Fruit fly (Drosophila melanogaster): Measurements from ENCODE around the gene Grx1.
A peak's percentile ranks its signal among the peaks of the same experiment; 100 is the strongest.

Grx1 gene

dm6 chr3L:18822450-18823220 lies 46.4 kb upstream of the Grx1 start, which contains the start of gene Cat (continued):
- TF ChIP-seq CG12769 (tag; optimal IDR thresholded peaks at IDR 0.05) (no peak), CG11723 (GFP tag; optimal IDR thresholded peaks at IDR 0.05) (no peak), tna (GFP tag; IDR thresholded peaks at IDR 0.05; ENCODE audit: partially characterized antibody) (peak; percentile 60; the same call in 1 of the 2 replicates), CG7963 (GFP tag; IDR thresholded peaks at IDR 0.05; ENCODE audit: partially characterized antibody) (no peak; the same call in 2 of the 3 replicates), CG12942 (GFP tag; optimal IDR thresholded peaks at IDR 0.05) (no peak), al (GFP tag; IDR thresholded peaks at IDR 0.05) (no peak), gro (GFP tag; optimal IDR thresholded peaks at IDR 0.05) (peak; percentile 36), CG8290 (GFP tag; optimal IDR thresholded peaks at IDR 0.05) (peak; percentile 3), CG8290 (tag; optimal IDR thresholded peaks at IDR 0.05) (peak in 1 of 2 experiments; percentile 53), CG7786 (GFP tag; optimal IDR thresholded peaks at IDR 0.05) (no peak), Nf-YA (GFP tag; IDR thresholded peaks at IDR 0.05) (no peak), schlank (tag; optimal IDR thresholded peaks at IDR 0.05) (no peak), HLH4C (GFP tag; IDR thresholded peaks at IDR 0.05; ENCODE audit: partially characterized antibody) (peak; percentile 79), sima (GFP tag; optimal IDR thresholded peaks at IDR 0.05) (no peak), odd (GFP tag; optimal IDR thresholded peaks at IDR 0.05) (no peak), CG7987 (GFP tag; optimal IDR thresholded peaks at IDR 0.05) (peak; percentile 15), D (optimal IDR thresholded peaks at IDR 0.05) (peak; percentile 22), D (GFP tag; optimal IDR thresholded peaks at IDR 0.05) (no peak), Dbx (GFP tag; IDR thresholded peaks at IDR 0.05) (peak; percentile 67; the same call in 2 of the 3 replicates), sisA (GFP tag; IDR thresholded peaks at IDR 0.05) (no peak), Abd-B (GFP tag; optimal IDR thresholded peaks at IDR 0.05) (peak; percentile 78), pho (GFP tag; optimal IDR thresholded peaks at IDR 0.05) (no peak), Ptx1 (GFP tag; IDR thresholded peaks at IDR 0.05) (no peak), Nf-YB (GFP tag; optimal IDR thresholded peaks at IDR 0.05) (no peak), repo (GFP tag; optimal IDR thresholded peaks at IDR 0.05) (no peak), so (GFP tag; IDR thresholded peaks at IDR 0.05) (no peak), Hey (tag; optimal IDR thresholded peaks at IDR 0.05) (no peak), CG17186 (GFP tag; optimal IDR thresholded peaks at IDR 0.05) (peak; percentile 30), Elba2 (GFP tag; optimal IDR thresholded peaks at IDR 0.05) (peak; percentile 94), CG7556 (GFP tag; optimal IDR thresholded peaks at IDR 0.05) (peak; percentile 29), Dll (GFP tag; IDR thresholded peaks at IDR 0.05; ENCODE audit: partially characterized antibody) (peak; percentile 94), D19B (GFP tag; optimal IDR thresholded peaks at IDR 0.05) (no peak), Hr39 (optimal IDR thresholded peaks at IDR 0.05) (no peak), CG4424 (GFP tag; optimal IDR thresholded peaks at IDR 0.05) (peak; percentile 43), CG17912 (GFP tag; optimal IDR thresholded peaks at IDR 0.05) (peak; percentile 21), slou (GFP tag; optimal IDR thresholded peaks at IDR 0.05) (no peak), CG14860 (GFP tag; IDR thresholded peaks at IDR 0.05; ENCODE audit: partially characterized antibody) (no peak; the same call in 1 of the 3 replicates), CG8359 (GFP tag; optimal IDR thresholded peaks at IDR 0.05; ENCODE audit: borderline replicate concordance) (no peak), CG12659 (GFP tag; optimal IDR thresholded peaks at IDR 0.05) (peak; percentile 50), pnt (GFP tag; optimal IDR thresholded peaks at IDR 0.05) (no peak), CG13296 (GFP tag; optimal IDR thresholded peaks at IDR 0.05) (peak; percentile 10), row (GFP tag; IDR thresholded peaks at IDR 0.05) (peak; percentile 92), scrt (GFP tag; optimal IDR thresholded peaks at IDR 0.05) (peak; percentile 80), hbn (GFP tag; IDR thresholded peaks at IDR 0.05; ENCODE audit: partially characterized antibody) (peak; percentile 86), CG15073 (GFP tag; optimal IDR thresholded peaks at IDR 0.05) (no peak), nmo (GFP tag; optimal IDR thresholded peaks at IDR 0.05) (peak; percentile 45), CG6765 (GFP tag; optimal IDR thresholded peaks at IDR 0.05) (peak; percentile 43), Ravus (GFP tag; IDR thresholded peaks at IDR 0.05) (no peak), CG30403 (GFP tag; optimal IDR thresholded peaks at IDR 0.05) (peak; percentile 63), Sry-β (GFP tag; optimal IDR thresholded peaks at IDR 0.05) (no peak)
